Worm (Caenorhabditis elegans): ENCODE results near the gene Y67D8C.22.

ce11 chrIV:3044158-3044557 is 31.9 kb downstream of the Y67D8C.22 start:
- no peak for TF ChIP-seq lin-15B (tag; optimal IDR thresholded peaks at IDR 0.05)
- no peak for TF ChIP-seq nhr-11 (tag; optimal IDR thresholded peaks at IDR 0.05)
- no peak for TF ChIP-seq tra-1 (GFP tag; IDR thresholded peaks at IDR 0.05)
- no peak for TF ChIP-seq ztf-11 (tag; optimal IDR thresholded peaks at IDR 0.05)

All from whole organism, L4 larva.